Worm (Caenorhabditis elegans) whole organism, L4 larva: ENCODE results near the gene C33G8.2.

ENCODE experiments used
- D1046.2 ChIP-seq: fragments of 200-800 bp; sonication (Bioruptor generic); IDR thresholded peaks from 2 replicates; pipeline ENCODE4 v1.3.6; 2022; ENCODE audit warnings: missing genetic modification characterization, missing compliant biosample characterization
- T20F7.1 ChIP-seq: fragments of 200-800 bp; sonication (Bioruptor generic); optimal IDR thresholded peaks from 2 replicates; lab custom pipeline; 2018; ENCODE audit warnings: mild to moderate bottlenecking, missing genetic modification characterization, missing compliant biosample characterization
- Y5F2A.4 ChIP-seq: fragments of 200-800 bp; sonication (Bioruptor generic); optimal IDR thresholded peaks from 2 replicates; lab custom pipeline; 2018; ENCODE audit warnings: mild to moderate bottlenecking, missing genetic modification characterization, missing compliant biosample characterization
- ama-1 ChIP-seq: fragments of 150-350 bp; optimal IDR thresholded peaks from 2 replicates; lab custom pipeline; 2014; ENCODE audit warnings: inconsistent platforms, mixed read lengths
- ceh-62 ChIP-seq: sonication (generic microtip); optimal IDR thresholded peaks from 2 replicates; lab custom pipeline; 2017; ENCODE audit warnings: missing biosample characterization, missing genetic modification characterization
- ces-1 ChIP-seq: fragments of 150-350 bp; sonication (generic microtip); optimal IDR thresholded peaks from 4 replicates; lab custom pipeline; 2014; ENCODE audit warnings: missing biosample characterization, missing genetic modification reagents, missing genetic modification characterization
- cey-2 ChIP-seq: sonication (generic microtip); optimal IDR thresholded peaks from 3 replicates; lab custom pipeline; 2017; ENCODE audit warnings: missing genetic modification characterization, mild to moderate bottlenecking, missing compliant biosample characterization, antibody characterized with exemption, borderline replicate concordance; ENCODE audit not compliant: insufficient read depth
- ctbp-1 ChIP-seq: fragments of 200-800 bp; sonication (Bioruptor generic); IDR thresholded peaks from 2 replicates; pipeline ENCODE4 v1.3.6; 2022; ENCODE audit warnings: missing genetic modification reagents, missing genetic modification characterization, missing compliant biosample characterization
- daf-16 ChIP-seq, 3 experiments: sonication (generic microtip); optimal IDR thresholded peaks; 2 replicates each; lab custom pipeline; 2016 to 2017; ENCODE audit warnings: missing genetic modification characterization in 3 of 3, missing genetic modification reagents in 3 of 3, mild to moderate bottlenecking in 2 of 3, missing compliant biosample characterization in 2 of 3, missing biosample characterization in 1 of 3, moderate library complexity in 1 of 3
- daf-19 ChIP-seq: fragments of 200-800 bp; sonication (Bioruptor generic); conservative IDR thresholded peaks from 2 replicates; pipeline ENCODE4 v1.3.6; 2022; ENCODE audit warnings: missing genetic modification characterization, missing compliant biosample characterization
- dmd-6 ChIP-seq: fragments of 200-800 bp; sonication (Bioruptor generic); IDR thresholded peaks from 2 replicates; pipeline ENCODE4 v1.3.6; 2022; ENCODE audit warnings: missing genetic modification reagents, missing genetic modification characterization, missing compliant biosample characterization
- dpl-1 ChIP-seq: fragments of 150-350 bp; optimal IDR thresholded peaks from 2 replicates; lab custom pipeline; 2014; ENCODE audit warnings: missing biosample characterization, missing genetic modification reagents, missing genetic modification characterization
- dve-1 ChIP-seq: sonication (generic microtip); optimal IDR thresholded peaks from 2 replicates; lab custom pipeline; 2017; ENCODE audit warnings: antibody characterized with exemption, mild to moderate bottlenecking, missing genetic modification characterization, missing compliant biosample characterization; ENCODE audit not compliant: insufficient read depth
- egl-43 ChIP-seq: fragments of 200-800 bp; sonication (Bioruptor generic); IDR thresholded peaks from 2 replicates; pipeline ENCODE4 v1.3.6; 2022; ENCODE audit warnings: missing genetic modification reagents, missing genetic modification characterization, missing compliant biosample characterization
- gei-8 ChIP-seq: fragments of 200-800 bp; sonication (Bioruptor generic); optimal IDR thresholded peaks from 2 replicates; lab custom pipeline; 2018; ENCODE audit warnings: mild to moderate bottlenecking, missing genetic modification characterization, missing compliant biosample characterization
- hif-1 ChIP-seq, 2 experiments: sonication (generic microtip); optimal IDR thresholded peaks; 2 replicates each; lab custom pipeline; 2016 to 2017; ENCODE audit warnings: missing compliant biosample characterization in 2 of 2, missing genetic modification characterization in 2 of 2, missing genetic modification reagents in 2 of 2, missing genotype in 2 of 2, mild to moderate bottlenecking in 1 of 2
- hlh-11 ChIP-seq: fragments of 200-800 bp; sonication (Bioruptor generic); optimal IDR thresholded peaks from 2 replicates; lab custom pipeline; 2018; ENCODE audit warnings: mild to moderate bottlenecking, missing genetic modification characterization, missing compliant biosample characterization
- hlh-30 ChIP-seq: sonication (generic microtip); optimal IDR thresholded peaks from 2 replicates; lab custom pipeline; 2017; ENCODE audit warnings: antibody characterized with exemption, mild to moderate bottlenecking, missing genetic modification characterization, missing compliant biosample characterization; ENCODE audit not compliant: insufficient read depth
- lin-29 ChIP-seq: fragments of 200-800 bp; sonication (Bioruptor generic); IDR thresholded peaks from 2 replicates; pipeline ENCODE4 v1.3.6; 2022; ENCODE audit warnings: missing genetic modification reagents, missing genetic modification characterization, missing compliant biosample characterization
- lin-39 ChIP-seq: fragments of 150-350 bp; optimal IDR thresholded peaks from 2 replicates; lab custom pipeline; 2014; ENCODE audit warnings: missing biosample characterization, missing genetic modification reagents, missing genetic modification characterization
- lir-3 ChIP-seq: sonication (generic microtip); optimal IDR thresholded peaks from 2 replicates; lab custom pipeline; 2016; ENCODE audit warnings: mild to moderate bottlenecking, missing genetic modification characterization, missing compliant biosample characterization
- lsy-2 ChIP-seq, 2 experiments: fragments of 150-350 bp in 1 of 2; sonication (generic microtip) in 1 of 2; optimal IDR thresholded peaks; 2 replicates each; lab custom pipeline; 2014 to 2017; ENCODE audit warnings: missing biosample characterization in 2 of 2, missing genetic modification characterization in 2 of 2
- mdl-1 ChIP-seq, 2 experiments: fragments of 150-350 bp in 1 of 2; sonication (generic microtip) in 1 of 2; optimal IDR thresholded peaks; 2 replicates each; lab custom pipeline; 2014 to 2017; ENCODE audit warnings: missing biosample characterization in 2 of 2, missing genetic modification characterization in 2 of 2
- mep-1 ChIP-seq: fragments of 150-350 bp; sonication (generic microtip); optimal IDR thresholded peaks from 3 replicates; lab custom pipeline; 2014; ENCODE audit warnings: missing biosample characterization, missing genetic modification characterization
- mes-2 ChIP-seq: sonication (generic microtip); optimal IDR thresholded peaks from 2 replicates; lab custom pipeline; 2016; ENCODE audit warnings: missing genotype, mild to moderate bottlenecking, missing genetic modification characterization, missing compliant biosample characterization; ENCODE audit not compliant: poor library complexity, severe bottlenecking
- mxl-3 ChIP-seq: fragments of 200-800 bp; sonication (Bioruptor generic); optimal IDR thresholded peaks from 2 replicates; lab custom pipeline; 2018; ENCODE audit warnings: mild to moderate bottlenecking, missing genetic modification characterization, missing compliant biosample characterization
- nhr-10 ChIP-seq: fragments of 150-350 bp; optimal IDR thresholded peaks from 2 replicates; lab custom pipeline; 2014; ENCODE audit warnings: missing biosample characterization, missing genetic modification characterization
- nhr-28 ChIP-seq: fragments of 150-350 bp; optimal IDR thresholded peaks from 2 replicates; lab custom pipeline; 2014; ENCODE audit warnings: missing biosample characterization, missing genetic modification characterization
- nhr-48 ChIP-seq: sonication (generic microtip); optimal IDR thresholded peaks from 2 replicates; lab custom pipeline; 2016; ENCODE audit warnings: mild to moderate bottlenecking, missing genetic modification characterization, missing compliant biosample characterization
- nhr-6 ChIP-seq: fragments of 150-350 bp; optimal IDR thresholded peaks from 2 replicates; lab custom pipeline; 2014; ENCODE audit warnings: missing biosample characterization, missing genetic modification characterization
- php-3 ChIP-seq: fragments of 200-800 bp; sonication (Bioruptor generic); IDR thresholded peaks from 2 replicates; pipeline ENCODE4 v1.3.6; 2022; ENCODE audit warnings: missing genetic modification reagents, missing genetic modification characterization, missing compliant biosample characterization
- pqm-1 ChIP-seq: sonication (generic microtip); optimal IDR thresholded peaks from 2 replicates; lab custom pipeline; 2017; ENCODE audit warnings: missing biosample characterization, missing genetic modification characterization
- unc-62 ChIP-seq, 3 experiments: fragments of 150-350 bp in 1 of 3; sonication (generic microtip); optimal IDR thresholded peaks in 2 of 3; peaks in 1 of 3; 1 replicate in 1 of 3; 2 replicates in 2 of 3; lab custom pipeline; 2014 to 2017; ENCODE audit warnings: missing biosample characterization in 3 of 3, missing genetic modification characterization in 3 of 3, missing genetic modification reagents in 3 of 3, missing genotype in 1 of 3
- zag-1 ChIP-seq: fragments of 150-350 bp; optimal IDR thresholded peaks from 2 replicates; lab custom pipeline; 2014; ENCODE audit warnings: missing biosample characterization, missing genetic modification characterization
- zfp-2 ChIP-seq: sonication (generic microtip); optimal IDR thresholded peaks from 2 replicates; lab custom pipeline; 2016; ENCODE audit warnings: mild to moderate bottlenecking, missing genetic modification characterization, missing compliant biosample characterization
- zip-2 ChIP-seq: fragments of 150-350 bp; optimal IDR thresholded peaks from 2 replicates; lab custom pipeline; 2014; ENCODE audit warnings: missing biosample characterization, missing genetic modification characterization
- ztf-7 ChIP-seq: fragments of 150-350 bp; optimal IDR thresholded peaks from 2 replicates; lab custom pipeline; 2014; ENCODE audit warnings: missing biosample characterization, missing genetic modification characterization

The C33G8.2 gene

ce11 chrV:6987673-6988072 lies 21.9 kb upstream of the C33G8.2 start, which contains the start of gene nhr-139:
TSS of gene nhr-139 (minus strand) at chrV:6987773.
- TF ChIP-seq ceh-62 (tag; lab: Kevin White, UChicago) (no peak), lin-29 (GFP tag; lab: Robert Waterston, UW) (no peak), zip-2 (tag; lab: Kevin White, UChicago) (no peak)

DNA sequence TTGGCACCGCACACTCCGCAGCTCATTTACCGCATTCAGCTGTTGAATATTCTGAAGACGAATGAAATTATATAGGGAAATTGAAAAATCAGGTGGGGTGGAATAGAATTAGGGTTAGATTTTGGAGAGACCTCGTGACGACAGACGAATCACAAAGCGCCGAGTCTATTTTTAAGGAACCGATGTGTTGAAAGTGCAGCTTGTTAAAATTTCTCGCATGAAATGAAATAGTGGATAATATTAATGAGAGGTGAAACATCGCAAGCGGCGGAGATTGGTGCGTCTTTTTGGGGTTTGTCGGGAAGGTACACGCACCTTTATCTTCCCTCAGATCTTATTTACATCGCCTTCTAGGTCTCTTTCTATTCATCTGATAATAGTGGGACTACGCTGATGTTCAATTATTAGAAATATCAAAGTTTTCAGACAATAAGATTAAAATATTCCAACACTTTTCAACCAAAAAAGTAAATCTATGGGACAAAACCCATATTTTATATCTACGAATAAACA lies 19.9 kb upstream of the C33G8.2 start, which contains the start of gene nhr-140:
Gene nhr-140, minus strand, starts transcription at position 51 of the 513 bp plus-strand sequence.
- TF ChIP-seq hif-1 (tag; optimal IDR thresholded peaks at IDR 0.05; lab: Kevin White, UChicago) (no peak), nhr-6 (no peak), daf-19 (no peak), unc-62 (GFP tag; optimal IDR thresholded peaks at IDR 0.05 in 1 of 2; lab: Kevin White, UChicago) (peak in 1 of 2 experiments; percentile 83), unc-62 (tag; optimal IDR thresholded peaks at IDR 0.05; lab: Kevin White, UChicago) (no peak)
- TF ChIP-seq, all 104 proteins: peak for 1

- TF ChIP-seq zag-1 (tag; lab: Kevin White, UChicago) (no peak), ama-1 (no peak), Y5F2A.4 (GFP tag; lab: Kevin White, UChicago) (no peak), hlh-30 (tag; lab: Kevin White, UChicago) (no peak), ces-1 (no peak), mes-2 (no peak), lir-3 (tag; lab: Kevin White, UChicago) (no peak), D1046.2 (no peak), egl-43 (GFP tag; lab: Robert Waterston, UW) (no peak), php-3 (no peak), gei-8 (GFP tag; lab: Kevin White, UChicago) (no peak), ctbp-1 (GFP tag; lab: Robert Waterston, UW) (no peak)
Measured at ce11 chrV:6991771-6992170, 17.8 kb upstream of the C33G8.2 start, which contains the start of gene nhr-162. TSS of gene nhr-162 (minus strand) at chrV:6991871.

ce11 chrV:6993999-6994398 lies 15.6 kb upstream of the C33G8.2 start:
- TF ChIP-seq egl-43 (GFP tag; lab: Robert Waterston, UW) = no peak
- peak; percentile 18 for TF ChIP-seq mes-2
- TF ChIP-seq cey-2 (tag; lab: Kevin White, UChicago) = peak; percentile 79
- no peak for TF ChIP-seq lin-39
- peak in 1 of 2 experiments; percentile 49 for TF ChIP-seq hif-1 (tag; optimal IDR thresholded peaks at IDR 0.05; lab: Kevin White, UChicago)
- peak; percentile 58 for TF ChIP-seq hlh-11 (tag; lab: Kevin White, UChicago)
- TF ChIP-seq T20F7.1 (GFP tag; lab: Kevin White, UChicago) = peak; percentile 1
- peak in 1 of 2 experiments; percentile 27 for TF ChIP-seq lsy-2 (tag; optimal IDR thresholded peaks at IDR 0.05; lab: Kevin White, UChicago)
- TF ChIP-seq lir-3 (tag; lab: Kevin White, UChicago) = no peak
- TF ChIP-seq dve-1 (tag; lab: Kevin White, UChicago) = peak; percentile 77
- TF ChIP-seq nhr-28 = peak; percentile 84
- no peak for TF ChIP-seq D1046.2
- peak; percentile 80 for TF ChIP-seq nhr-10 (tag; lab: Kevin White, UChicago)
- TF ChIP-seq nhr-6 = peak; percentile 41
- TF ChIP-seq nhr-48 (tag; lab: Kevin White, UChicago) = peak; percentile 73
- TF ChIP-seq mep-1 = peak; percentile 14
- TF ChIP-seq daf-16 (GFP tag; optimal IDR thresholded peaks at IDR 0.05; lab: Kevin White, UChicago) = no peak
- TF ChIP-seq daf-16 (tag; optimal IDR thresholded peaks at IDR 0.05; lab: Kevin White, UChicago) = peak; percentile 27
- no peak for TF ChIP-seq ctbp-1 (GFP tag; lab: Robert Waterston, UW)
- TF ChIP-seq hlh-30 (tag; lab: Kevin White, UChicago) = peak; percentile 88
- TF ChIP-seq dpl-1 = peak; percentile 17
- TF ChIP-seq gei-8 (GFP tag; lab: Kevin White, UChicago) = peak; percentile 47
- TF ChIP-seq ztf-7 (tag; lab: Kevin White, UChicago) = peak; percentile 3
- peak; percentile 93 for TF ChIP-seq dmd-6 (GFP tag; lab: Robert Waterston, UW)
- TF ChIP-seq mxl-3 = peak; percentile 4
- peak in 1 of 2 experiments; percentile 66 for TF ChIP-seq mdl-1 (tag; optimal IDR thresholded peaks at IDR 0.05; lab: Kevin White, UChicago)
- TF ChIP-seq daf-19 = no peak
- TF ChIP-seq zfp-2 (tag; lab: Kevin White, UChicago) = no peak
- TF ChIP-seq pqm-1 = peak; percentile 5
